Fruit fly (Drosophila melanogaster) whole organism, prepupa: ENCODE results near the gene Dh31.

Experiments used
- Blimp-1 ChIP-seq: fragments of 200-800 bp; sonication (Bioruptor generic); optimal IDR thresholded peaks from 3 replicates; lab custom pipeline; 2017; ENCODE audit warnings: missing biosample characterization, missing genetic modification characterization, mild to moderate bottlenecking, moderate library complexity, missing genetic modification reagents
- CG10631 ChIP-seq: fragments of 200-800 bp; sonication (Bioruptor generic); optimal IDR thresholded peaks from 2 replicates; lab custom pipeline; 2016; ENCODE audit warnings: missing biosample characterization, missing genetic modification characterization
- CG10669 ChIP-seq: fragments of 200-800 bp; sonication (Bioruptor generic); optimal IDR thresholded peaks from 3 replicates; lab custom pipeline; 2018; ENCODE audit warnings: missing biosample characterization, mild to moderate bottlenecking, missing genetic modification characterization, moderate library complexity
- CG11762 ChIP-seq: fragments of 200-800 bp; sonication (Bioruptor generic); optimal IDR thresholded peaks from 3 replicates; lab custom pipeline; 2016; ENCODE audit warnings: missing biosample characterization, missing genetic modification characterization; ENCODE audit not compliant: insufficient read depth
- CG1621 ChIP-seq: fragments of 200-800 bp; sonication (Bioruptor generic); optimal IDR thresholded peaks from 3 replicates; lab custom pipeline; 2018; ENCODE audit warnings: missing biosample characterization, mild to moderate bottlenecking, missing genetic modification characterization
- CG16779 ChIP-seq: fragments of 200-800 bp; sonication (Bioruptor generic); optimal IDR thresholded peaks from 3 replicates; lab custom pipeline; 2017; ENCODE audit warnings: missing biosample characterization, mild to moderate bottlenecking, missing genetic modification characterization
- CG31627 ChIP-seq: fragments of 200-800 bp; sonication (Bioruptor generic); optimal IDR thresholded peaks from 3 replicates; lab custom pipeline; 2016; ENCODE audit warnings: missing biosample characterization, missing genetic modification characterization
- CG32006 ChIP-seq: fragments of 200-800 bp; sonication (Bioruptor generic); optimal IDR thresholded peaks from 3 replicates; lab custom pipeline; 2017; ENCODE audit warnings: missing biosample characterization, mild to moderate bottlenecking, missing genetic modification characterization
- CG34406 ChIP-seq: fragments of 200-800 bp; sonication (Bioruptor generic); optimal IDR thresholded peaks from 3 replicates; lab custom pipeline; 2016; ENCODE audit warnings: missing biosample characterization, missing genetic modification characterization
- CG3919 ChIP-seq: fragments of 200-800 bp; sonication (Bioruptor generic); optimal IDR thresholded peaks from 3 replicates; lab custom pipeline; 2016; ENCODE audit warnings: missing biosample characterization, missing genetic modification characterization
- CG6276 ChIP-seq: fragments of 200-800 bp; sonication (Bioruptor generic); optimal IDR thresholded peaks from 2 replicates; lab custom pipeline; 2017; ENCODE audit warnings: missing biosample characterization, mild to moderate bottlenecking, missing genetic modification characterization
- CG6854 ChIP-seq: fragments of 200-800 bp; sonication (Bioruptor generic); optimal IDR thresholded peaks from 2 replicates; lab custom pipeline; 2017; ENCODE audit warnings: missing biosample characterization, mild to moderate bottlenecking, missing genetic modification characterization
- CG7368 ChIP-seq: fragments of 200-800 bp; sonication (Bioruptor generic); optimal IDR thresholded peaks from 3 replicates; lab custom pipeline; 2016; ENCODE audit warnings: missing biosample characterization, missing genetic modification characterization
- CG8119 ChIP-seq: fragments of 200-800 bp; sonication (Bioruptor generic); IDR thresholded peaks from 3 replicates; pipeline ENCODE4 v1.3.6; 2022; ENCODE audit warnings: missing biosample characterization, missing genetic modification characterization
- CG8632 ChIP-seq: fragments of 200-800 bp; sonication (Bioruptor generic); optimal IDR thresholded peaks from 3 replicates; lab custom pipeline; 2016; ENCODE audit warnings: missing biosample characterization, missing genetic modification characterization
- CG9139 ChIP-seq: fragments of 200-800 bp; sonication (Bioruptor generic); optimal IDR thresholded peaks from 3 replicates; lab custom pipeline; 2017; ENCODE audit warnings: missing biosample characterization, mild to moderate bottlenecking, missing genetic modification characterization
- Eip75B ChIP-seq: fragments of 200-800 bp; sonication (Bioruptor generic); optimal IDR thresholded peaks from 3 replicates; lab custom pipeline; 2016; ENCODE audit warnings: missing biosample characterization, missing genetic modification characterization
- Eip78C ChIP-seq: fragments of 200-800 bp; sonication (Bioruptor generic); peaks from one replicate; lab custom pipeline; 2016; ENCODE audit warnings: missing biosample characterization, missing genetic modification characterization
- Eip93F ChIP-seq: fragments of 200-800 bp; sonication (Bioruptor generic); optimal IDR thresholded peaks from 2 replicates; lab custom pipeline; 2016; ENCODE audit warnings: missing biosample characterization, mild to moderate bottlenecking, missing genetic modification characterization
- Hr4 ChIP-seq: fragments of 200-800 bp; sonication (Bioruptor generic); optimal IDR thresholded peaks from 3 replicates; lab custom pipeline; 2016; ENCODE audit warnings: missing biosample characterization, missing genetic modification characterization
- Lpt ChIP-seq: fragments of 200-800 bp; sonication (Bioruptor generic); optimal IDR thresholded peaks from 3 replicates; lab custom pipeline; 2016; ENCODE audit warnings: missing biosample characterization, missing genetic modification characterization
- Met ChIP-seq: fragments of 200-800 bp; sonication (Bioruptor generic); optimal IDR thresholded peaks from 3 replicates; lab custom pipeline; 2016; ENCODE audit warnings: missing biosample characterization, missing genetic modification characterization
- OdsH ChIP-seq: fragments of 200-800 bp; sonication (Bioruptor generic); optimal IDR thresholded peaks from 3 replicates; lab custom pipeline; 2016; ENCODE audit warnings: missing biosample characterization, missing genetic modification characterization
- Smox ChIP-seq: fragments of 200-800 bp; sonication (Bioruptor generic); optimal IDR thresholded peaks from 3 replicates; lab custom pipeline; 2016; ENCODE audit warnings: missing biosample characterization, missing genetic modification characterization
- Sox102F ChIP-seq: fragments of 200-800 bp; sonication (Bioruptor generic); optimal IDR thresholded peaks from 2 replicates; lab custom pipeline; 2016; ENCODE audit warnings: missing biosample characterization, mild to moderate bottlenecking, missing genetic modification characterization
- Sox14 ChIP-seq: fragments of 200-800 bp; sonication (Bioruptor generic); optimal IDR thresholded peaks from 3 replicates; lab custom pipeline; 2016; ENCODE audit warnings: missing biosample characterization, missing genetic modification characterization
- cyc ChIP-seq: fragments of 200-800 bp; sonication (Bioruptor generic); optimal IDR thresholded peaks from 3 replicates; lab custom pipeline; 2016; ENCODE audit warnings: missing biosample characterization, missing genetic modification characterization
- dac ChIP-seq: fragments of 200-800 bp; sonication (Bioruptor generic); optimal IDR thresholded peaks from 2 replicates; lab custom pipeline; 2017; ENCODE audit warnings: missing biosample characterization, mild to moderate bottlenecking, missing genetic modification characterization
- dsx ChIP-seq: fragments of 200-800 bp; optimal IDR thresholded peaks from 3 replicates; lab custom pipeline; 2019; ENCODE audit warnings: missing biosample characterization, mild to moderate bottlenecking, missing genetic modification characterization, moderate library complexity; ENCODE audit not compliant: poor library complexity, severe bottlenecking
- eg ChIP-seq: fragments of 200-800 bp; sonication (Bioruptor generic); IDR thresholded peaks from 3 replicates; pipeline ENCODE4 v1.3.6; 2022; ENCODE audit warnings: missing biosample characterization, missing genetic modification characterization
- esn ChIP-seq: fragments of 200-800 bp; sonication (Bioruptor generic); optimal IDR thresholded peaks from 2 replicates; lab custom pipeline; 2016; ENCODE audit warnings: missing biosample characterization, mild to moderate bottlenecking, missing genetic modification characterization, moderate library complexity
- fd85E ChIP-seq: fragments of 200-800 bp; sonication (Bioruptor generic); optimal IDR thresholded peaks from 3 replicates; lab custom pipeline; 2016; ENCODE audit warnings: missing biosample characterization, missing genetic modification characterization
- fkh ChIP-seq: fragments of 200-800 bp; sonication (Bioruptor generic); optimal IDR thresholded peaks from 3 replicates; lab custom pipeline; 2017; ENCODE audit warnings: missing biosample characterization, mild to moderate bottlenecking, missing genetic modification characterization, moderate library complexity
- net ChIP-seq: fragments of 200-800 bp; sonication (Bioruptor generic); optimal IDR thresholded peaks from 3 replicates; lab custom pipeline; 2016; ENCODE audit warnings: missing biosample characterization, missing genetic modification characterization
- pdm3 ChIP-seq: fragments of 200-800 bp; sonication (Bioruptor generic); optimal IDR thresholded peaks from 3 replicates; lab custom pipeline; 2016; ENCODE audit warnings: missing biosample characterization, missing genetic modification characterization
- spab ChIP-seq: fragments of 200-800 bp; sonication (Bioruptor generic); optimal IDR thresholded peaks from 2 replicates; lab custom pipeline; 2017; ENCODE audit warnings: missing biosample characterization, mild to moderate bottlenecking, missing genetic modification characterization, missing genetic modification reagents
- ss ChIP-seq, 2 experiments: fragments of 200-800 bp; sonication (Bioruptor generic); optimal IDR thresholded peaks; 2 replicates in 1 of 2; 3 replicates in 1 of 2; lab custom pipeline; 2017 to 2018; ENCODE audit warnings: mild to moderate bottlenecking in 2 of 2, missing biosample characterization in 2 of 2, missing genetic modification characterization in 2 of 2, moderate library complexity in 1 of 2
- svp ChIP-seq: fragments of 200-800 bp; sonication (Bioruptor generic); peaks from one replicate; lab custom pipeline; 2016; ENCODE audit warnings: missing biosample characterization, missing genetic modification characterization
- topi ChIP-seq: fragments of 200-800 bp; sonication (Bioruptor generic); optimal IDR thresholded peaks from 3 replicates; lab custom pipeline; 2016; ENCODE audit warnings: missing biosample characterization, missing genetic modification characterization

The Dh31 gene

dm6 chr2L:8552472-8552871 lies 45.8 kb upstream of the Dh31 start:
- TF ChIP-seq CG31627 (GFP tag; lab: Kevin White, UChicago), result no peak
- TF ChIP-seq CG34406 (GFP tag; lab: Kevin White, UChicago), result peak; percentile 12
- peak; percentile 23 for TF ChIP-seq esn (GFP tag; lab: Kevin White, UChicago)
- peak; percentile 31 for TF ChIP-seq CG32006 (GFP tag; lab: Kevin White, UChicago)
- TF ChIP-seq CG3919, result peak; percentile 17
- peak; percentile 33 for TF ChIP-seq topi (GFP tag; lab: Kevin White, UChicago)
- no peak for TF ChIP-seq CG1621 (tag; lab: Kevin White, UChicago)
- no peak for TF ChIP-seq CG16779 (tag; lab: Kevin White, UChicago)
- no peak for TF ChIP-seq fd85E
- TF ChIP-seq ss (GFP tag; optimal IDR thresholded peaks at IDR 0.05; lab: Kevin White, UChicago), result no peak
- peak; percentile 71 for TF ChIP-seq svp (GFP tag; lab: Kevin White, UChicago)
- TF ChIP-seq cyc (GFP tag; lab: Kevin White, UChicago), result peak; percentile 19
- peak; percentile 5 for TF ChIP-seq Hr4 (GFP tag; lab: Kevin White, UChicago)
- TF ChIP-seq Sox14, result peak; percentile 11
- TF ChIP-seq Eip78C (GFP tag; lab: Kevin White, UChicago), result peak; percentile 60
- no peak for TF ChIP-seq CG7368 (GFP tag; lab: Kevin White, UChicago)
- TF ChIP-seq CG6854 (GFP tag; lab: Kevin White, UChicago), result no peak
- no peak for TF ChIP-seq CG9139
- TF ChIP-seq Met (GFP tag; lab: Kevin White, UChicago), result peak; percentile 40
- TF ChIP-seq Smox, result peak; percentile 18
- no peak for TF ChIP-seq Eip93F (GFP tag; lab: Kevin White, UChicago)
- peak; percentile 21 for TF ChIP-seq Eip75B (GFP tag; lab: Kevin White, UChicago)
- peak; percentile 19 for TF ChIP-seq OdsH (GFP tag; lab: Kevin White, UChicago)
- no peak for TF ChIP-seq dsx (GFP tag; lab: Kevin White, UChicago)

- no peak for TF ChIP-seq CG10669 (GFP tag; lab: Kevin White, UChicago)
- TF ChIP-seq fkh (GFP tag; lab: Kevin White, UChicago), result peak; percentile 9
These were observed 41.5 kb upstream of the Dh31 start for dm6 chr2L:8548118-8548517.

dm6 chr2L:8545393-8546100 lies 38.9 kb upstream of the Dh31 start:
- TF ChIP-seq CG10631, result no peak
- TF ChIP-seq esn (GFP tag; lab: Kevin White, UChicago), result peak; percentile 5
- no peak for TF ChIP-seq Blimp-1 (GFP tag; lab: Kevin White, UChicago)
- TF ChIP-seq CG31627 (GFP tag; lab: Kevin White, UChicago), result peak; percentile 3
- no peak for TF ChIP-seq net
- TF ChIP-seq fkh (GFP tag; lab: Kevin White, UChicago), result peak; percentile 27
- TF ChIP-seq Lpt (GFP tag; lab: Kevin White, UChicago), result no peak
- TF ChIP-seq svp (GFP tag; lab: Kevin White, UChicago), result peak; percentile 42
- peak; percentile 42 for TF ChIP-seq Sox14
- no peak for TF ChIP-seq CG8119 (GFP tag; lab: Robert Waterston, UW)
- TF ChIP-seq CG3919, result no peak
- TF ChIP-seq CG34406 (GFP tag; lab: Kevin White, UChicago), result no peak
- TF ChIP-seq CG16779 (tag; lab: Kevin White, UChicago), result no peak

dm6 chr2L:8544636-8545035 lies 38.0 kb upstream of the Dh31 start:
- no peak for TF ChIP-seq CG3919
- no peak for TF ChIP-seq Eip78C (GFP tag; lab: Kevin White, UChicago)
- TF ChIP-seq net, result no peak
- no peak for TF ChIP-seq CG8632 (GFP tag; lab: Kevin White, UChicago)
- TF ChIP-seq CG6276 (GFP tag; lab: Kevin White, UChicago), result no peak
- TF ChIP-seq spab, result no peak
- TF ChIP-seq Eip93F (GFP tag; lab: Kevin White, UChicago), result no peak
- TF ChIP-seq Sox102F, result no peak
- no peak for TF ChIP-seq CG11762 (GFP tag; lab: Kevin White, UChicago)
- TF ChIP-seq dac (GFP tag; lab: Kevin White, UChicago), result no peak
- TF ChIP-seq Eip75B (GFP tag; lab: Kevin White, UChicago), result no peak
- TF ChIP-seq ss (GFP tag; optimal IDR thresholded peaks at IDR 0.05; lab: Kevin White, UChicago), result no peak
- no peak for TF ChIP-seq pdm3 (GFP tag; lab: Kevin White, UChicago)
- TF ChIP-seq eg (GFP tag; lab: Robert Waterston, UW), result no peak
- no peak for TF ChIP-seq topi (GFP tag; lab: Kevin White, UChicago)
